Fruit fly (Drosophila melanogaster): ENCODE data around the gene Prx6a.

DNA sequence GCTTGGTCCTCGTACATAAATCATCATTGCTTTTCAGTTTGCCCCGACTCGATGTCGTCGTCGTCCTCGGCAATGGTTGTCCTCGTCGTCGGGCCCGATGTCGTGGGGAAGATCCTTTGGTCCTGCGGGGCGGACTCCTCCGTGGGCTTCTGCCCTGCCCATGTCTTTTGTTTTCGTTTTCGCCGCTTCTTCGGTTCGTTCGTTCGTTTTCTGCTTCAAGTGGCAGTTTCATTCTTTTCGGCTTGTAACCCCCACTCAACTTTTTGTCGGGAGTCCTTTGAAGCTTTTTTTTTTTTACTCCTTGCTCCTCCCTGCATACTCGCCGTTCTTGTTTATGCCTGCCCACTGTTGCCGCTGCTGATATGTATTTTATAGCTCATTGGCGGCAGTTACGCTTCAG lies 25.6 kb upstream of the Prx6a start:
- TF ChIP-seq pan (optimal IDR thresholded peaks at IDR 0.05) = no peak
- TF ChIP-seq CG8478 (optimal IDR thresholded peaks at IDR 0.05) = no peak
- no peak for TF ChIP-seq psq (optimal IDR thresholded peaks at IDR 0.05)
- TF ChIP-seq EcR (GFP tag; optimal IDR thresholded peaks at IDR 0.05) = no peak
- TF ChIP-seq usp (GFP tag; optimal IDR thresholded peaks at IDR 0.05) = no peak
- TF ChIP-seq Dll (optimal IDR thresholded peaks at IDR 0.05) = no peak
